Fruit fly (Drosophila melanogaster): ENCODE data around the gene skl.
A peak's percentile ranks its signal among the peaks of the same experiment; 100 is the strongest.
"Not testable (repeated sequence)": the region's sequence is repeated elsewhere in the genome, so short reads cannot be mapped to it uniquely, and the experiment has no call there.

Gene skl

dm6 chr3L:18439809-18440256, at the start of gene skl:
Gene skl (minus strand): TSS chr3L:18439942.
- TF ChIP-seq Ets98B (GFP tag; IDR thresholded peaks at IDR 0.05) (no peak), CG13204 (GFP tag; optimal IDR thresholded peaks at IDR 0.05) (no peak), D1 (tag; optimal IDR thresholded peaks at IDR 0.05) (no peak), CG32121 (GFP tag; IDR thresholded peaks at IDR 0.05) (no peak), CG12605 (GFP tag; IDR thresholded peaks at IDR 0.05) (peak; percentile 54; the same call in 1 of the 2 replicates)

- not testable (repeated sequence) for TF ChIP-seq CG14655 (GFP tag; optimal IDR thresholded peaks at IDR 0.05); EcR (GFP tag; optimal IDR thresholded peaks at IDR 0.05); CG15710 (tag; optimal IDR thresholded peaks at IDR 0.05)
Measured at dm6 chr3L:18472284-18472683, 32.5 kb upstream of the skl start, which contains the start of gene Met75Ca. Gene Met75Ca (minus strand): TSS chr3L:18472384.

dm6 chr3L:18469518-18469917, 29.8 kb upstream of the skl start, which contains the start of gene Met75Cb:
Gene Met75Cb (minus strand): TSS chr3L:18469618.
- TF ChIP-seq D1 (tag; optimal IDR thresholded peaks at IDR 0.05); CG10348 (GFP tag; IDR thresholded peaks at IDR 0.05); CG8301 (tag; optimal IDR thresholded peaks at IDR 0.05): not testable (repeated sequence)

- TF ChIP-seq Snoo (tag; optimal IDR thresholded peaks at IDR 0.05) = no peak
- TF ChIP-seq CG13204 (GFP tag; optimal IDR thresholded peaks at IDR 0.05) = no peak
- TF ChIP-seq Ets98B (GFP tag; IDR thresholded peaks at IDR 0.05) = no peak
- TF ChIP-seq CG17806 (tag; optimal IDR thresholded peaks at IDR 0.05) = no peak
- no peak for TF ChIP-seq Pif1B (GFP tag; optimal IDR thresholded peaks at IDR 0.05)
- no peak for TF ChIP-seq gl (tag; optimal IDR thresholded peaks at IDR 0.05)
- TF ChIP-seq CG32121 (GFP tag; IDR thresholded peaks at IDR 0.05) = no peak
Measured at dm6 chr3L:18463063-18463462, 23.3 kb upstream of the skl start, which contains the start of gene CG4306. Gene CG4306 (minus strand): TSS chr3L:18463163.

- TF ChIP-seq CG9948 (tag; optimal IDR thresholded peaks at IDR 0.05) (peak; percentile 63), D1 (tag; optimal IDR thresholded peaks at IDR 0.05) (peak; percentile 21), rn (GFP tag; IDR thresholded peaks at IDR 0.05) (0 out of 2 replicates have a peak, but pooled peaks have one; percentile 33), CG34367 (tag; optimal IDR thresholded peaks at IDR 0.05) (no peak), Snoo (tag; optimal IDR thresholded peaks at IDR 0.05) (no peak), CG32121 (GFP tag; IDR thresholded peaks at IDR 0.05) (peak; percentile 37; the same call in 1 of the 2 replicates), CG8159 (tag; optimal IDR thresholded peaks at IDR 0.05) (peak; percentile 52), CG8301 (tag; optimal IDR thresholded peaks at IDR 0.05) (peak; percentile 33), EcR (GFP tag; optimal IDR thresholded peaks at IDR 0.05) (no peak), CG14655 (GFP tag; optimal IDR thresholded peaks at IDR 0.05) (peak; percentile 51), CG17806 (tag; optimal IDR thresholded peaks at IDR 0.05) (no peak)
Measured at dm6 chr3L:18460987-18461403, 21.3 kb upstream of the skl start, which contains the start of gene CG32196. Gene CG32196 (minus strand): TSS chr3L:18461024.

- TF ChIP-seq Ets98B (GFP tag; IDR thresholded peaks at IDR 0.05) = no peak
- no peak for TF ChIP-seq CG8159 (tag; optimal IDR thresholded peaks at IDR 0.05)
- no peak for TF ChIP-seq CG10348 (GFP tag; IDR thresholded peaks at IDR 0.05)
- TF ChIP-seq D1 (tag; optimal IDR thresholded peaks at IDR 0.05) = no peak
- TF ChIP-seq CG4496 (GFP tag; IDR thresholded peaks at IDR 0.05) = no peak
- TF ChIP-seq CG12605 (GFP tag; IDR thresholded peaks at IDR 0.05) = no peak
- TF ChIP-seq Pif1B (GFP tag; optimal IDR thresholded peaks at IDR 0.05) = no peak
Measured at dm6 chr3L:18460317-18460912, 20.7 kb upstream of the skl start.

- TF ChIP-seq Ets98B (GFP tag; IDR thresholded peaks at IDR 0.05) = no peak
- TF ChIP-seq fd96Ca (GFP tag; IDR thresholded peaks at IDR 0.05) = no peak
- no peak for TF ChIP-seq CG13204 (GFP tag; optimal IDR thresholded peaks at IDR 0.05)
- TF ChIP-seq CG15710 (tag; optimal IDR thresholded peaks at IDR 0.05) = no peak
Measured at dm6 chr3L:18449691-18450090, 9.9 kb upstream of the skl start.

- TF ChIP-seq CG4496 (GFP tag; IDR thresholded peaks at IDR 0.05) (no peak), CG8159 (tag; optimal IDR thresholded peaks at IDR 0.05) (peak; percentile 8)
Measured at dm6 chr3L:18430600-18430999, 9.1 kb downstream of the skl start.
